Worm (Caenorhabditis elegans) whole organism, young adult: Measurements from ENCODE around the gene nhr-202.

Source experiments
- B0019.2 ChIP-seq: fragments of 200-800 bp; sonication (Bioruptor generic); conservative IDR thresholded peaks from 2 replicates; pipeline ENCODE4 v1.3.6; 2022; ENCODE audit warnings: missing genetic modification reagents, missing genetic modification characterization, missing compliant biosample characterization
- C06A6.2 ChIP-seq: fragments of 200-800 bp; sonication (Bioruptor generic); conservative IDR thresholded peaks from 2 replicates; pipeline ENCODE4 v1.3.6; 2022; ENCODE audit warnings: missing genetic modification characterization, missing compliant biosample characterization
- F33H1.4 ChIP-seq: fragments of 200-800 bp; sonication (Bioruptor generic); IDR thresholded peaks from 2 replicates; pipeline ENCODE4 v1.3.6; 2022; ENCODE audit warnings: missing genetic modification reagents, missing genetic modification characterization, missing compliant biosample characterization
- F55B11.4 ChIP-seq: sonication (generic microtip); optimal IDR thresholded peaks from 2 replicates; lab custom pipeline; 2016; ENCODE audit warnings: missing compliant biosample characterization, missing genetic modification characterization, borderline replicate concordance; ENCODE audit not compliant: insufficient read depth
- K12H6.12 ChIP-seq: fragments of 200-800 bp; sonication (Bioruptor generic); optimal IDR thresholded peaks from 2 replicates; lab custom pipeline; 2018; ENCODE audit warnings: mild to moderate bottlenecking, missing genetic modification characterization, missing compliant biosample characterization
- Y53G8AR.9 ChIP-seq: fragments of 200-800 bp; sonication (Bioruptor generic); conservative IDR thresholded peaks from 2 replicates; pipeline ENCODE4 v1.3.6; 2022; ENCODE audit warnings: missing genetic modification reagents, missing genetic modification characterization, missing compliant biosample characterization
- ZK185.1 ChIP-seq: sonication (generic microtip); optimal IDR thresholded peaks from 2 replicates; lab custom pipeline; 2016; ENCODE audit warnings: mild to moderate bottlenecking, missing genetic modification characterization, missing compliant biosample characterization; ENCODE audit not compliant: poor library complexity, severe bottlenecking
- akir-1 ChIP-seq: fragments of 200-800 bp; sonication (Bioruptor generic); optimal IDR thresholded peaks from 2 replicates; lab custom pipeline; 2018; ENCODE audit warnings: mild to moderate bottlenecking, missing genetic modification characterization, moderate library complexity, missing compliant biosample characterization
- aptf-2 ChIP-seq: fragments of 200-800 bp; sonication (Bioruptor generic); conservative IDR thresholded peaks from 2 replicates; pipeline ENCODE4 v1.3.6; 2022; ENCODE audit warnings: missing genetic modification reagents, missing genetic modification characterization, missing compliant biosample characterization
- atf-7 ChIP-seq: sonication (generic microtip); optimal IDR thresholded peaks from 2 replicates; lab custom pipeline; 2017; ENCODE audit warnings: mild to moderate bottlenecking, missing genetic modification characterization, missing compliant biosample characterization
- athp-1 ChIP-seq: sonication (generic microtip); optimal IDR thresholded peaks from 2 replicates; lab custom pipeline; 2017; ENCODE audit warnings: mild to moderate bottlenecking, missing genetic modification characterization, missing compliant biosample characterization
- attf-5 ChIP-seq: fragments of 200-800 bp; sonication (Bioruptor generic); optimal IDR thresholded peaks from 2 replicates; lab custom pipeline; 2018; ENCODE audit warnings: mild to moderate bottlenecking, missing genetic modification characterization, missing compliant biosample characterization
- cebp-1 ChIP-seq, 2 experiments: fragments of 200-800 bp in 1 of 2; sonication (Bioruptor generic) in 1 of 2; sonication (generic microtip) in 1 of 2; IDR thresholded peaks in 1 of 2; optimal IDR thresholded peaks in 1 of 2; 2 replicates each; pipeline versions ENCODE4 v1.3.6 to Lab custom; 2017 to 2022; ENCODE audit warnings: missing compliant biosample characterization in 2 of 2, missing genetic modification characterization in 2 of 2, mild to moderate bottlenecking in 1 of 2, missing genetic modification reagents in 1 of 2, moderate library complexity in 1 of 2
- cebp-2 ChIP-seq: fragments of 200-800 bp; sonication (Bioruptor generic); IDR thresholded peaks from 2 replicates; pipeline ENCODE4 v1.3.6; 2022; ENCODE audit warnings: missing genetic modification characterization, missing compliant biosample characterization
- ceh-27 ChIP-seq: fragments of 200-800 bp; sonication (Bioruptor generic); optimal IDR thresholded peaks from 2 replicates; lab custom pipeline; 2018; ENCODE audit warnings: mild to moderate bottlenecking, missing genetic modification characterization, moderate library complexity, missing compliant biosample characterization
- ceh-40 ChIP-seq: fragments of 200-800 bp; sonication (Bioruptor generic); IDR thresholded peaks from 2 replicates; pipeline ENCODE4 v1.3.6; 2022; ENCODE audit warnings: missing genetic modification characterization, missing compliant biosample characterization
- ceh-79 ChIP-seq: sonication (generic microtip); optimal IDR thresholded peaks from 2 replicates; lab custom pipeline; 2017; ENCODE audit warnings: mild to moderate bottlenecking, missing genetic modification characterization, missing compliant biosample characterization
- chd-7 ChIP-seq: sonication (generic microtip); optimal IDR thresholded peaks from 2 replicates; lab custom pipeline; 2016; ENCODE audit warnings: mild to moderate bottlenecking, missing genetic modification characterization, moderate library complexity, missing compliant biosample characterization
- dox-1 ChIP-seq: fragments of 200-800 bp; sonication (Bioruptor generic); IDR thresholded peaks from 2 replicates; pipeline ENCODE4 v1.3.6; 2022; ENCODE audit warnings: missing genetic modification reagents, missing genetic modification characterization, missing compliant biosample characterization
- hmg-20 ChIP-seq: fragments of 200-800 bp; sonication (Bioruptor generic); IDR thresholded peaks from 2 replicates; pipeline ENCODE4 v1.3.6; 2022; ENCODE audit warnings: missing genetic modification reagents, missing genetic modification characterization, missing compliant biosample characterization
- hrde-1 ChIP-seq: sonication (generic microtip); optimal IDR thresholded peaks from 2 replicates; lab custom pipeline; 2016; ENCODE audit warnings: missing genetic modification characterization, mild to moderate bottlenecking, missing compliant biosample characterization, moderate library complexity, missing genotype, missing genetic modification reagents, borderline replicate concordance
- let-526 ChIP-seq: fragments of 200-800 bp; sonication (Bioruptor generic); IDR thresholded peaks from 2 replicates; pipeline ENCODE4 v1.3.6; 2022; ENCODE audit warnings: missing genetic modification reagents, missing genetic modification characterization, missing compliant biosample characterization
- lin-40 ChIP-seq: sonication (generic microtip); optimal IDR thresholded peaks from 2 replicates; lab custom pipeline; 2016; ENCODE audit warnings: missing genetic modification characterization, mild to moderate bottlenecking, missing compliant biosample characterization, missing genotype, missing genetic modification reagents
- lir-1 ChIP-seq: fragments of 200-800 bp; sonication (Bioruptor generic); conservative IDR thresholded peaks from 2 replicates; pipeline ENCODE4 v1.3.6; 2022; ENCODE audit warnings: missing genetic modification reagents, missing genetic modification characterization, missing compliant biosample characterization
- lsl-1 ChIP-seq: fragments of 200-800 bp; sonication (Bioruptor generic); optimal IDR thresholded peaks from 2 replicates; lab custom pipeline; 2018; ENCODE audit warnings: mild to moderate bottlenecking, missing genetic modification characterization, moderate library complexity, missing compliant biosample characterization
- mel-28 ChIP-seq: sonication (generic microtip); optimal IDR thresholded peaks from 2 replicates; lab custom pipeline; 2016; ENCODE audit warnings: borderline replicate concordance, mild to moderate bottlenecking, missing genetic modification characterization, missing compliant biosample characterization
- nhr-120 ChIP-seq: fragments of 200-800 bp; sonication (Bioruptor generic); IDR thresholded peaks from 2 replicates; pipeline ENCODE4 v1.3.6; 2022; ENCODE audit warnings: missing genetic modification characterization, missing compliant biosample characterization
- nhr-179 ChIP-seq: sonication (generic microtip); optimal IDR thresholded peaks from 2 replicates; lab custom pipeline; 2016; ENCODE audit warnings: mild to moderate bottlenecking, missing genetic modification characterization, missing compliant biosample characterization
- nhr-80 ChIP-seq: sonication (generic microtip); optimal IDR thresholded peaks from 2 replicates; lab custom pipeline; 2016; ENCODE audit warnings: missing genetic modification characterization, missing compliant biosample characterization
- nhr-90 ChIP-seq: sonication (generic microtip); optimal IDR thresholded peaks from 2 replicates; lab custom pipeline; 2016; ENCODE audit warnings: missing genotype, mild to moderate bottlenecking, missing genetic modification characterization, missing compliant biosample characterization
- rcor-1 ChIP-seq: fragments of 200-800 bp; sonication (Bioruptor generic); IDR thresholded peaks from 2 replicates; pipeline ENCODE4 v1.3.6; 2022; ENCODE audit warnings: missing genetic modification reagents, missing genetic modification characterization, missing compliant biosample characterization
- snpc-1.3 ChIP-seq: sonication (generic microtip); optimal IDR thresholded peaks from 2 replicates; lab custom pipeline; 2017; ENCODE audit warnings: missing genetic modification characterization, mild to moderate bottlenecking, missing compliant biosample characterization, antibody characterized with exemption, moderate library complexity, missing genotype, missing genetic modification reagents; ENCODE audit not compliant: insufficient read depth
- snpc-3.4 ChIP-seq: sonication (generic microtip); optimal IDR thresholded peaks from 2 replicates; lab custom pipeline; 2017; ENCODE audit warnings: missing genetic modification characterization, mild to moderate bottlenecking, missing compliant biosample characterization, antibody characterized with exemption, moderate library complexity, missing genotype, missing genetic modification reagents
- snpc-4 ChIP-seq, 5 experiments: fragments of 150-350 bp in 1 of 5; sonication (generic microtip) in 4 of 5; optimal IDR thresholded peaks; 2 replicates each; lab custom pipeline; 2014 to 2018; ENCODE audit warnings: missing genetic modification characterization in 5 of 5, missing biosample characterization in 3 of 5, antibody characterized with exemption in 2 of 5, mild to moderate bottlenecking in 2 of 5, missing compliant biosample characterization in 2 of 5, missing genotype in 2 of 5, moderate library complexity in 2 of 5, missing genetic modification reagents in 1 of 5
- somi-1 ChIP-seq: fragments of 200-800 bp; sonication (Bioruptor generic); optimal IDR thresholded peaks from 2 replicates; lab custom pipeline; 2018; ENCODE audit warnings: mild to moderate bottlenecking, missing genetic modification characterization, missing compliant biosample characterization
- zfh-2 ChIP-seq: fragments of 200-800 bp; sonication (Bioruptor generic); conservative IDR thresholded peaks from 2 replicates; pipeline ENCODE4 v1.3.6; 2022; ENCODE audit warnings: missing genetic modification reagents, missing genetic modification characterization, missing compliant biosample characterization
- ztf-22 ChIP-seq: fragments of 200-800 bp; sonication (Bioruptor generic); optimal IDR thresholded peaks from 2 replicates; lab custom pipeline; 2018; ENCODE audit warnings: mild to moderate bottlenecking, missing genetic modification characterization, moderate library complexity, missing compliant biosample characterization
- ztf-28 ChIP-seq: fragments of 200-800 bp; sonication (Bioruptor generic); IDR thresholded peaks from 2 replicates; pipeline ENCODE4 v1.3.6; 2022; ENCODE audit warnings: missing genetic modification reagents, missing genetic modification characterization, missing compliant biosample characterization

Gene nhr-202

DNA sequence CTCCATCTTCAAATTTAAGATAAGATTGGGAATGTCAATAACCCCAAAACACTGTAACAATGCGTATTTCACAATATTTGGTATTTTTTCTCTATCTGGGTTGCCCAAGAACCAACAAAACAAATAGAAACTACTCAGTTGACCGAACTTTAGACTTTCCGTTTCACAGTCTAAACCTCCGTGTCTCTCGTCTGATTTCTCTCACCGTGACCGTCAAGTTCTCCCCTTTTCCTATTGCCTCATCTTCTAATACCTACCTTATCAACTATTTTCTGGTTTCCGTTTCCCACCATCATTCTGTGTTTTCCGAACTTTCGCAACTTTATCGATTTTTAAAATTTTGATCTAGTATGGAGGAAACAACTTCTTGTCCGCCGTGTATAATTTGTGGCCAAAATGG lies 31.9 kb downstream of the nhr-202 start, which contains the start of gene nhr-131:
Gene nhr-131, plus strand, starts transcription at position 87 of the 400 bp plus-strand sequence.
- TF ChIP-seq K12H6.12 (no peak), C06A6.2 (GFP tag; lab: Robert Waterston, UW) (no peak), ztf-28 (no peak), lsl-1 (GFP tag; lab: Kevin White, UChicago) (no peak), snpc-3.4 (tag; lab: Kevin White, UChicago) (no peak), cebp-2 (no peak), cebp-1 (GFP tag; IDR thresholded peaks at IDR 0.05; lab: Robert Waterston, UW) (peak; percentile 73), cebp-1 (tag; optimal IDR thresholded peaks at IDR 0.05; lab: Kevin White, UChicago) (peak; percentile 89), let-526 (no peak), athp-1 (tag; lab: Kevin White, UChicago) (no peak), nhr-80 (tag; lab: Kevin White, UChicago) (peak; percentile 77), F55B11.4 (tag; lab: Kevin White, UChicago) (no peak), ceh-40 (no peak), lir-1 (no peak), hrde-1 (tag; lab: Kevin White, UChicago) (no peak), lin-40 (tag; lab: Kevin White, UChicago) (peak; percentile 20), atf-7 (tag; lab: Kevin White, UChicago) (no peak), mel-28 (tag; lab: Kevin White, UChicago) (no peak), nhr-120 (GFP tag; lab: Robert Waterston, UW) (no peak), ztf-22 (GFP tag; lab: Kevin White, UChicago) (no peak), attf-5 (GFP tag; lab: Kevin White, UChicago) (peak; percentile 54), dox-1 (GFP tag; lab: Robert Waterston, UW) (peak; percentile 41), hmg-20 (no peak)

DNA sequence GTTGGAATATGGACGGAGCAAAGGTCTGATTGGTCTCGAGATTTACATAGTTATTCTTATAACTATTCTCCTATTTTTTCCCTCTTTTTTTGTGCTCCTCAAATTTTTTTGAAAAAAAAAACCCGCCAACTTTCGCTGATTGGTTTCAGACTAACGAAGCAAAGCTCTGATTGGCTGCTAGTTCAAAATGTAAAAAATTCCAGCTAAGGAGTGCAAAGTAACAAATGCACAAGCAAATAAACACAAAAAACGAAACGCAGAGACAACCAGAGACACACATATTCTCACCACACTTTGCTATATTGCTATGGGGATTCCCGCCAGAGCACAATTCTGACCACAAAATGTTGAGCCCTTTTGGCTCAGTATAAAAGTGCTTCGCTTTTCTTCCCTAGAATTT lies 35.0 kb downstream of the nhr-202 start, which contains the start of gene T01G6.1:
Gene T01G6.1, plus strand, starts transcription at position 301 of the 400 bp plus-strand sequence.
- TF ChIP-seq nhr-90 (tag; lab: Kevin White, UChicago), result no peak
- no peak for TF ChIP-seq atf-7 (tag; lab: Kevin White, UChicago)
- TF ChIP-seq chd-7 (tag; lab: Kevin White, UChicago), result no peak
- no peak for TF ChIP-seq Y53G8AR.9 (GFP tag; lab: Robert Waterston, UW)
- TF ChIP-seq lsl-1 (GFP tag; lab: Kevin White, UChicago), result no peak
- TF ChIP-seq B0019.2 (GFP tag; lab: Robert Waterston, UW), result no peak
- TF ChIP-seq F33H1.4, result no peak
- no peak for TF ChIP-seq dox-1 (GFP tag; lab: Robert Waterston, UW)
- TF ChIP-seq aptf-2 (GFP tag; lab: Robert Waterston, UW), result no peak
- no peak for TF ChIP-seq ceh-27 (GFP tag; lab: Kevin White, UChicago)
- TF ChIP-seq nhr-179 (tag; lab: Kevin White, UChicago), result no peak
- no peak for TF ChIP-seq ztf-22 (GFP tag; lab: Kevin White, UChicago)
- TF ChIP-seq somi-1 (GFP tag; lab: Kevin White, UChicago), result no peak
- TF ChIP-seq ceh-79, result no peak
- TF ChIP-seq rcor-1 (GFP tag; lab: Robert Waterston, UW), result no peak
- TF ChIP-seq, all 124 proteins: peak for 0

DNA sequence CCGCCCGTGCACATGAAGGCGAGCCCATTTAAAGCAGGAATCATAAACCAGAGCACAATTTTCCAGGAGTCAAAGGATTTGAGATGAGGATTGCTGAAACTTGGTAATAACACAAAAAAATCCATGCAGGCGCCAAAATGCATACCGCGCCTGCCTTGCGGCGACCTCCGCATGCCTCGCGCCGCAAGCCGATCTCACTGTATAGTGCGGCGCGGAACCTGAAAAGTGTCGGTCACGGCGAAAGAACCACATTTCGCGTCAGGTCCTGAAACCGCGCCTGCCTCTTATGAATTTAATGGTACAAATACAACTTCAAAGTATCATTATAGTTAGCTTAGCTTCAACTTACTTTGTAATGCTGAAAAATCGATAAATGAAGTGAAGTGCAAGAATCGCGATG lies 38.1 kb downstream of the nhr-202 start:
- no peak for TF ChIP-seq snpc-4 (GFP tag; optimal IDR thresholded peaks at IDR 0.05; lab: Kevin White, UChicago)
- TF ChIP-seq snpc-4 (tag; optimal IDR thresholded peaks at IDR 0.05; lab: Kevin White, UChicago), result peak in 1 of 4 experiments; percentile 1
- no peak for TF ChIP-seq ZK185.1 (tag; lab: Kevin White, UChicago)
- peak; percentile 73 for TF ChIP-seq zfh-2
- no peak for TF ChIP-seq akir-1 (GFP tag; lab: Kevin White, UChicago)
- no peak for TF ChIP-seq snpc-1.3 (tag; lab: Kevin White, UChicago)
